Fruit fly (Drosophila melanogaster) whole organism, wandering third instar larva: ENCODE measurements around the gene CAH3.
A peak's percentile ranks its signal among the peaks of the same experiment; 100 is the strongest.

Experiments
- Abd-B ChIP-seq: fragments of >200 bp; optimal IDR thresholded peaks from 2 replicates; lab custom pipeline; 2017; ENCODE audit warnings: missing biosample characterization, missing genetic modification characterization
- CG32264 ChIP-seq: fragments of 200-800 bp; sonication (Bioruptor generic); optimal IDR thresholded peaks from 2 replicates; lab custom pipeline; 2016; ENCODE audit warnings: missing biosample characterization, missing genetic modification characterization
- CG9705 ChIP-seq: fragments of 200-800 bp; sonication (Bioruptor generic); optimal IDR thresholded peaks from 2 replicates; lab custom pipeline; 2018; ENCODE audit warnings: missing biosample characterization, mild to moderate bottlenecking, missing genetic modification characterization
- CrebA ChIP-seq: fragments of 200-800 bp; sonication (Bioruptor generic); optimal IDR thresholded peaks from 2 replicates; lab custom pipeline; 2016; ENCODE audit warnings: missing biosample characterization, mild to moderate bottlenecking, missing genetic modification characterization, borderline replicate concordance
- Dfd ChIP-seq: fragments of >200 bp; optimal IDR thresholded peaks from 2 replicates; lab custom pipeline; 2017; ENCODE audit warnings: missing biosample characterization, missing genetic modification characterization
- Dif ChIP-seq: fragments of 200-275, 200-300 bp; sonication (Bioruptor generic); optimal IDR thresholded peaks from 2 replicates; lab custom pipeline; 2018; ENCODE audit warnings: missing biosample characterization, missing genetic modification characterization; ENCODE audit not compliant: partially characterized antibody
- HLH106 ChIP-seq: fragments of 200-800 bp; optimal IDR thresholded peaks from 3 replicates; lab custom pipeline; 2019; ENCODE audit warnings: missing biosample characterization, mild to moderate bottlenecking, missing genetic modification characterization, moderate library complexity
- Hnf4 ChIP-seq: fragments of 200-800 bp; sonication (Bioruptor generic); optimal IDR thresholded peaks from 2 replicates; lab custom pipeline; 2016; ENCODE audit warnings: missing biosample characterization, mild to moderate bottlenecking, missing genetic modification characterization
- Hr78 ChIP-seq: fragments of >200 bp; optimal IDR thresholded peaks from 2 replicates; lab custom pipeline; 2017; ENCODE audit warnings: missing biosample characterization, missing genetic modification characterization
- Hr83 ChIP-seq: fragments of 200-300 bp; sonication (Bioruptor generic); optimal IDR thresholded peaks from 2 replicates; lab custom pipeline; 2016; ENCODE audit warnings: missing biosample characterization, mild to moderate bottlenecking, missing genetic modification characterization, moderate library complexity; ENCODE audit not compliant: poor library complexity, severe bottlenecking
- Mio ChIP-seq: sonication (Bioruptor generic); optimal IDR thresholded peaks from 2 replicates; lab custom pipeline; 2016; ENCODE audit warnings: missing biosample characterization, missing genetic modification characterization
- Myc ChIP-seq: fragments of >200 bp; optimal IDR thresholded peaks from 2 replicates; lab custom pipeline; 2017
- N ChIP-seq: fragments of >200 bp; optimal IDR thresholded peaks from 2 replicates; lab custom pipeline; 2018; ENCODE audit warnings: missing biosample characterization, missing external identifiers, missing genetic modification characterization
- OdsH ChIP-seq: fragments of 200-800 bp; sonication (Bioruptor generic); optimal IDR thresholded peaks from 2 replicates; lab custom pipeline; 2016; ENCODE audit warnings: missing biosample characterization, mild to moderate bottlenecking, missing genetic modification characterization
- Rel ChIP-seq, 2 experiments: fragments of 200-800 bp; sonication (Bioruptor generic) in 1 of 2; optimal IDR thresholded peaks; 2 replicates in 1 of 2; 3 replicates in 1 of 2; lab custom pipeline; 2016 to 2019; ENCODE audit warnings: mild to moderate bottlenecking in 2 of 2, missing biosample characterization in 2 of 2, missing genetic modification characterization in 2 of 2, moderate library complexity in 1 of 2
- Sp1 ChIP-seq: fragments of 200-800 bp; sonication (Bioruptor generic); optimal IDR thresholded peaks from 3 replicates; lab custom pipeline; 2019; ENCODE audit warnings: missing biosample characterization, mild to moderate bottlenecking, missing genetic modification characterization, moderate library complexity
- Vsx2 ChIP-seq: fragments of 200-300, 225-300 bp; sonication (Bioruptor generic); optimal IDR thresholded peaks from 2 replicates; lab custom pipeline; 2018; ENCODE audit warnings: missing biosample characterization, missing genetic modification characterization; ENCODE audit not compliant: partially characterized antibody
- br ChIP-seq: fragments of 200-800 bp; sonication (Bioruptor generic); optimal IDR thresholded peaks from 2 replicates; lab custom pipeline; 2016; ENCODE audit warnings: missing biosample characterization, missing genetic modification characterization
- brk ChIP-seq: fragments of 200-800 bp; sonication (Bioruptor generic); optimal IDR thresholded peaks from 2 replicates; lab custom pipeline; 2016; ENCODE audit warnings: missing biosample characterization, mild to moderate bottlenecking, missing genetic modification characterization
- dl ChIP-seq, 2 experiments: fragments of 175-275, 200-275 bp in 1 of 2; fragments of 200-275 bp in 1 of 2; sonication (Bioruptor generic); optimal IDR thresholded peaks; lab custom pipeline; 2018; ENCODE audit warnings: mild to moderate bottlenecking in 2 of 2, missing biosample characterization in 2 of 2, missing genetic modification characterization in 2 of 2, moderate library complexity in 2 of 2; ENCODE audit not compliant: partially characterized antibody in 2 of 2, insufficient read depth in 1 of 2
- dsf ChIP-seq: sonication (Bioruptor generic); optimal IDR thresholded peaks from 2 replicates; lab custom pipeline; 2016; ENCODE audit warnings: missing biosample characterization, missing genetic modification characterization, borderline replicate concordance
- ey ChIP-seq: fragments of 200-800 bp; sonication (Bioruptor generic); optimal IDR thresholded peaks from 2 replicates; lab custom pipeline; 2016; ENCODE audit warnings: missing biosample characterization, missing genetic modification characterization
- h ChIP-seq: fragments of 200-800 bp; sonication (Bioruptor generic); optimal IDR thresholded peaks from 3 replicates; lab custom pipeline; 2016; ENCODE audit warnings: missing biosample characterization, mild to moderate bottlenecking, missing genetic modification characterization
- jim ChIP-seq: fragments of 175-275, 200-325 bp; sonication (Bioruptor generic); optimal IDR thresholded peaks from 2 replicates; lab custom pipeline; 2016; ENCODE audit warnings: missing biosample characterization, mild to moderate bottlenecking, missing genetic modification characterization
- pan ChIP-seq: fragments of >200 bp; optimal IDR thresholded peaks from 2 replicates; lab custom pipeline; 2017
- psq ChIP-seq: fragments of 200-800 bp; sonication (Bioruptor generic); optimal IDR thresholded peaks from 3 replicates; lab custom pipeline; 2017; ENCODE audit warnings: missing biosample characterization, mild to moderate bottlenecking, missing genetic modification characterization, moderate library complexity
- sage ChIP-seq: fragments of 200-800 bp; sonication (Bioruptor generic); optimal IDR thresholded peaks from 2 replicates; lab custom pipeline; 2016; ENCODE audit warnings: missing biosample characterization, mild to moderate bottlenecking, missing genetic modification characterization
- sv ChIP-seq: fragments of 200-800 bp; sonication (Bioruptor generic); optimal IDR thresholded peaks from 3 replicates; lab custom pipeline; 2016; ENCODE audit warnings: missing biosample characterization, missing genetic modification characterization
- tai ChIP-seq: sonication (Bioruptor generic); optimal IDR thresholded peaks from 2 replicates; lab custom pipeline; 2016; ENCODE audit warnings: missing biosample characterization, missing genetic modification characterization
- usp ChIP-seq: fragments of >200 bp; optimal IDR thresholded peaks from 2 replicates; lab custom pipeline; 2017; ENCODE audit warnings: missing biosample characterization, missing genetic modification characterization
- woc ChIP-seq: sonication (Bioruptor generic); optimal IDR thresholded peaks from 2 replicates; lab custom pipeline; 2016; ENCODE audit warnings: missing biosample characterization, mild to moderate bottlenecking, missing genetic modification characterization

Gene CAH3

dm6 chrX:8721501-8721900, 40.4 kb downstream of the CAH3 start:
- no peak for TF ChIP-seq N (GFP tag; lab: Kevin White, UChicago)
- TF ChIP-seq dsf (GFP tag; lab: Kevin White, UChicago): no peak
- TF ChIP-seq Abd-B (GFP tag; lab: Kevin White, UChicago): no peak
- TF ChIP-seq Myc (lab: Kevin White, UChicago): peak; percentile 68
- TF ChIP-seq Sp1 (GFP tag; lab: Kevin White, UChicago): no peak
- TF ChIP-seq br: no peak

dm6 chrX:8723393-8723987, 42.4 kb downstream of the CAH3 start:
- no peak for TF ChIP-seq jim
- no peak for TF ChIP-seq Hr83
- no peak for TF ChIP-seq Dfd
- TF ChIP-seq OdsH (GFP tag; lab: Kevin White, UChicago): no peak
- no peak for TF ChIP-seq psq (GFP tag; lab: Kevin White, UChicago)
- no peak for TF ChIP-seq Sp1 (GFP tag; lab: Kevin White, UChicago)
- TF ChIP-seq CrebA (GFP tag; lab: Kevin White, UChicago): no peak
- TF ChIP-seq woc: no peak
- TF ChIP-seq Dif (GFP tag; lab: Kevin White, UChicago): no peak
- TF ChIP-seq dl (GFP tag; optimal IDR thresholded peaks at IDR 0.05; lab: Kevin White, UChicago; ENCODE audit: insufficient read depth in 1 of 2, partially characterized antibody in 2 of 2): no peak
- no peak for TF ChIP-seq brk (GFP tag; lab: Kevin White, UChicago)
- TF ChIP-seq sv: no peak
- no peak for TF ChIP-seq Vsx2

- no peak for TF ChIP-seq sage (GFP tag; lab: Kevin White, UChicago)
- no peak for TF ChIP-seq Hnf4
- TF ChIP-seq dl (GFP tag; optimal IDR thresholded peaks at IDR 0.05; lab: Kevin White, UChicago; ENCODE audit: insufficient read depth in 1 of 2, partially characterized antibody in 2 of 2): no peak
- TF ChIP-seq HLH106: no peak
- no peak for TF ChIP-seq dsf (GFP tag; lab: Kevin White, UChicago)
- no peak for TF ChIP-seq CrebA (GFP tag; lab: Kevin White, UChicago)
- TF ChIP-seq CG9705: no peak
- TF ChIP-seq usp (GFP tag; lab: Kevin White, UChicago): no peak
- TF ChIP-seq brk (GFP tag; lab: Kevin White, UChicago): no peak
- TF ChIP-seq OdsH (GFP tag; lab: Kevin White, UChicago): no peak
- no peak for TF ChIP-seq Mio (GFP tag; lab: Kevin White, UChicago)
- no peak for TF ChIP-seq Sp1 (GFP tag; lab: Kevin White, UChicago)
- TF ChIP-seq jim: no peak
- no peak for TF ChIP-seq pan (lab: Kevin White, UChicago)
- TF ChIP-seq Hr83: no peak
- no peak for TF ChIP-seq tai (GFP tag; lab: Kevin White, UChicago)
- no peak for TF ChIP-seq CG32264 (GFP tag; lab: Kevin White, UChicago)
These were observed 43.8 kb downstream of the CAH3 start for dm6 chrX:8724815-8725214.

- TF ChIP-seq Hnf4 (no peak), ey (GFP tag; lab: Kevin White, UChicago) (no peak), Dfd (no peak), Hr78 (GFP tag; lab: Kevin White, UChicago) (no peak), sage (GFP tag; lab: Kevin White, UChicago) (no peak), br (no peak)
- TF ChIP-seq, all 38 proteins: peak for 0
These were observed 44.2 kb downstream of the CAH3 start for dm6 chrX:8725238-8725637.

- TF ChIP-seq Rel (GFP tag; optimal IDR thresholded peaks at IDR 0.05; lab: Kevin White, UChicago) (no peak), Rel (tag; optimal IDR thresholded peaks at IDR 0.05; lab: Kevin White, UChicago) (no peak), CrebA (GFP tag; lab: Kevin White, UChicago) (no peak), Mio (GFP tag; lab: Kevin White, UChicago) (no peak), Hr83 (no peak), sage (GFP tag; lab: Kevin White, UChicago) (no peak), h (no peak)
These were observed 45.8 kb downstream of the CAH3 start for dm6 chrX:8726816-8727215.
